Worm (Caenorhabditis elegans): ENCODE results near the gene rga-9.

- no peak for TF ChIP-seq nhr-12 (tag; optimal IDR thresholded peaks at IDR 0.05)
- TF ChIP-seq snpc-4 (tag; optimal IDR thresholded peaks at IDR 0.05) = no peak
- TF ChIP-seq lsy-2 (tag; optimal IDR thresholded peaks at IDR 0.05) = no peak
- no peak for TF ChIP-seq pha-4 (tag; optimal IDR thresholded peaks at IDR 0.05)
- no peak for TF ChIP-seq bed-3 (GFP tag; optimal IDR thresholded peaks at IDR 0.05)
- TF ChIP-seq elt-3 (tag; optimal IDR thresholded peaks at IDR 0.05) = no peak
- no peak for TF ChIP-seq nhr-28 (tag; optimal IDR thresholded peaks at IDR 0.05)
- TF ChIP-seq hlh-1 (tag; optimal IDR thresholded peaks at IDR 0.05) = no peak
Measured at ce11 chrII:15268195-15268594, at the start of gene rga-9.
